Fruit fly (Drosophila melanogaster) whole organism, wandering third instar larva: ENCODE measurements around the gene CG32369.

ENCODE experiments used
- Dfd ChIP-seq: fragments of >200 bp; optimal IDR thresholded peaks from 2 replicates; lab custom pipeline; 2017; ENCODE audit warnings: missing biosample characterization, missing genetic modification characterization
- GATAd ChIP-seq: sonication (Bioruptor generic); optimal IDR thresholded peaks from 2 replicates; lab custom pipeline; 2016; ENCODE audit warnings: missing biosample characterization, missing genetic modification characterization
- Hr83 ChIP-seq: fragments of 200-300 bp; sonication (Bioruptor generic); optimal IDR thresholded peaks from 2 replicates; lab custom pipeline; 2016; ENCODE audit warnings: missing biosample characterization, mild to moderate bottlenecking, missing genetic modification characterization, moderate library complexity; ENCODE audit not compliant: poor library complexity, severe bottlenecking
- OdsH ChIP-seq: fragments of 200-800 bp; sonication (Bioruptor generic); optimal IDR thresholded peaks from 2 replicates; lab custom pipeline; 2016; ENCODE audit warnings: missing biosample characterization, mild to moderate bottlenecking, missing genetic modification characterization
- br ChIP-seq: fragments of 200-800 bp; sonication (Bioruptor generic); optimal IDR thresholded peaks from 2 replicates; lab custom pipeline; 2016; ENCODE audit warnings: missing biosample characterization, missing genetic modification characterization
- h ChIP-seq: fragments of 200-800 bp; sonication (Bioruptor generic); optimal IDR thresholded peaks from 3 replicates; lab custom pipeline; 2016; ENCODE audit warnings: missing biosample characterization, mild to moderate bottlenecking, missing genetic modification characterization
- pan ChIP-seq: fragments of >200 bp; optimal IDR thresholded peaks from 2 replicates; lab custom pipeline; 2017
- psq ChIP-seq: fragments of 200-800 bp; sonication (Bioruptor generic); optimal IDR thresholded peaks from 3 replicates; lab custom pipeline; 2017; ENCODE audit warnings: missing biosample characterization, mild to moderate bottlenecking, missing genetic modification characterization, moderate library complexity
- woc ChIP-seq: sonication (Bioruptor generic); optimal IDR thresholded peaks from 2 replicates; lab custom pipeline; 2016; ENCODE audit warnings: missing biosample characterization, mild to moderate bottlenecking, missing genetic modification characterization

dm6 chr3L:7759835-7760780, 49.5 kb downstream of the CG32369 start, which contains the start of gene Hn:
- TF ChIP-seq br (GFP tag; lab: Kevin White, UChicago) (peak; percentile 47), pan (no peak), GATAd (GFP tag; lab: Kevin White, UChicago) (no peak), psq (GFP tag; lab: Kevin White, UChicago) (no peak), woc (no peak), Hr83 (GFP tag; lab: Kevin White, UChicago) (no peak), h (GFP tag; lab: Kevin White, UChicago) (no peak), Dfd (no peak), OdsH (GFP tag; lab: Kevin White, UChicago) (no peak)
